Worm (Caenorhabditis elegans) whole organism, mixed stage, embryonic: Measurements from ENCODE around the gene M04D8.7.

Source experiments
- M03D4.4 ChIP-seq: sonication (generic microtip); optimal IDR thresholded peaks from 2 replicates; lab custom pipeline; 2017; ENCODE audit warnings: mild to moderate bottlenecking, missing genetic modification characterization, missing compliant biosample characterization
- blmp-1 ChIP-seq: fragments of 150-350 bp; optimal IDR thresholded peaks from 2 replicates; lab custom pipeline; 2014; ENCODE audit warnings: missing biosample characterization, missing genetic modification characterization
- ceh-83 ChIP-seq: fragments of 200-800 bp; sonication (Bioruptor generic); optimal IDR thresholded peaks from 2 replicates; lab custom pipeline; 2018; ENCODE audit warnings: mild to moderate bottlenecking, missing genetic modification characterization, missing compliant biosample characterization
- ces-1 ChIP-seq: fragments of 150-350 bp; optimal IDR thresholded peaks from 2 replicates; lab custom pipeline; 2014; ENCODE audit warnings: missing biosample characterization, missing genetic modification reagents, missing genetic modification characterization
- elt-1 ChIP-seq: sonication (generic microtip); optimal IDR thresholded peaks from 2 replicates; lab custom pipeline; 2017; ENCODE audit warnings: missing genetic modification characterization, mild to moderate bottlenecking, missing compliant biosample characterization, antibody characterized with exemption, moderate library complexity, borderline replicate concordance; ENCODE audit not compliant: insufficient read depth
- flh-1 ChIP-seq: fragments of 200-800 bp; sonication (Bioruptor generic); optimal IDR thresholded peaks from 2 replicates; lab custom pipeline; 2018; ENCODE audit warnings: mild to moderate bottlenecking, missing genetic modification characterization, moderate library complexity, missing compliant biosample characterization
- ham-2 ChIP-seq: fragments of 200-800 bp; sonication (Bioruptor generic); optimal IDR thresholded peaks from 2 replicates; lab custom pipeline; 2018; ENCODE audit warnings: mild to moderate bottlenecking, missing genetic modification characterization, missing compliant biosample characterization
- lin-32 ChIP-seq: fragments of 200-800 bp; sonication (Bioruptor generic); optimal IDR thresholded peaks from 2 replicates; lab custom pipeline; 2018; ENCODE audit warnings: mild to moderate bottlenecking, missing genetic modification characterization, missing compliant biosample characterization
- lsy-2 ChIP-seq: fragments of 150-350 bp; optimal IDR thresholded peaks from 2 replicates; lab custom pipeline; 2014; ENCODE audit warnings: missing biosample characterization, missing genetic modification characterization
- mab-5 ChIP-seq: fragments of 150-350 bp; optimal IDR thresholded peaks from 2 replicates; lab custom pipeline; 2014; ENCODE audit warnings: missing biosample characterization, missing genetic modification characterization
- mls-2 ChIP-seq: sonication (generic microtip); optimal IDR thresholded peaks from 2 replicates; lab custom pipeline; 2016; ENCODE audit warnings: mild to moderate bottlenecking, missing genetic modification characterization, moderate library complexity, missing compliant biosample characterization
- nhr-28 ChIP-seq: fragments of 150-350 bp; optimal IDR thresholded peaks from 2 replicates; lab custom pipeline; 2014; ENCODE audit warnings: missing biosample characterization, missing genetic modification characterization
- unc-62 ChIP-seq: fragments of 150-350 bp; optimal IDR thresholded peaks from 2 replicates; lab custom pipeline; 2014; ENCODE audit warnings: missing biosample characterization, missing genetic modification reagents, missing genetic modification characterization
- ztf-11 ChIP-seq: fragments of 150-350 bp; optimal IDR thresholded peaks from 2 replicates; lab custom pipeline; 2014; ENCODE audit warnings: missing biosample characterization, missing genetic modification characterization

DNA sequence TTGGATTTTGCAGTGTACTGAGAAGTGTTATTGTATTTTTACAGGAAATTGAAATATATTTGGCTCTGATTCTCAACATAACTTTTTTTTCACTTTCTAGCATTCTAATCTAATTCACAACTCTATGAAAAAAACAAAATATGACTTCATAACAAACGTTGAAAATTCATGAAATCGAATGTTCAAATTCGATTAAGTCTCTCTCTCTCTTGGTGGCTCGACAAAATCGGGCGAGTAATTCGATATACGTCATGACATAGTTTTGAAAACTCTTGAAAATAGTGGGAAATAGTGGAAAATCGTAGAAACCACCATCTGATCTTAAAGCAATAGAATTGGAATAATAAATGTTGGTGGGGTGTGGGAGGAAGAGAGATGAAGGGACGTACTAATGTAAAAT is 19.2 kb upstream of the M04D8.7 start:
- no peak for TF ChIP-seq blmp-1 (tag; lab: Kevin White, UChicago)
- TF ChIP-seq M03D4.4 (tag; lab: Kevin White, UChicago): no peak
- TF ChIP-seq ceh-83 (GFP tag; lab: Kevin White, UChicago): no peak
- TF ChIP-seq mab-5 (tag; lab: Kevin White, UChicago): no peak
- TF ChIP-seq ces-1 (GFP tag; lab: Kevin White, UChicago): peak; percentile 95
- no peak for TF ChIP-seq flh-1
- no peak for TF ChIP-seq lsy-2
- TF ChIP-seq nhr-28 (tag; lab: Kevin White, UChicago): no peak
- TF ChIP-seq unc-62: no peak
- TF ChIP-seq ztf-11: no peak
- TF ChIP-seq lin-32 (GFP tag; lab: Kevin White, UChicago): no peak
- TF ChIP-seq mls-2 (tag; lab: Kevin White, UChicago): no peak
- no peak for TF ChIP-seq elt-1 (tag; lab: Kevin White, UChicago)
- TF ChIP-seq ham-2 (GFP tag; lab: Kevin White, UChicago): no peak
